Worm (Caenorhabditis elegans) whole organism, L1 larva: ENCODE measurements around the gene ifb-1.

ENCODE experiments used
- C04F5.9 ChIP-seq: sonication (generic microtip); optimal IDR thresholded peaks from 2 replicates; lab custom pipeline; 2016; ENCODE audit warnings: missing genetic modification characterization, missing compliant biosample characterization
- C16A3.4 ChIP-seq: fragments of 150-350 bp; optimal IDR thresholded peaks from 2 replicates; lab custom pipeline; 2014; ENCODE audit warnings: missing biosample characterization, missing genetic modification characterization
- aha-1 ChIP-seq: fragments of 150-350 bp; optimal IDR thresholded peaks from 2 replicates; lab custom pipeline; 2014; ENCODE audit warnings: missing biosample characterization, missing genetic modification characterization
- aly-2 ChIP-seq: fragments of 150-350 bp; optimal IDR thresholded peaks from 2 replicates; lab custom pipeline; 2014; ENCODE audit warnings: missing biosample characterization, missing genetic modification characterization
- ceh-82 ChIP-seq, 3 experiments: fragments of 150-350 bp in 1 of 3; sonication (generic microtip) in 2 of 3; optimal IDR thresholded peaks; 2 replicates each; lab custom pipeline; 2014 to 2017; ENCODE audit warnings: missing biosample characterization in 3 of 3, missing genetic modification characterization in 3 of 3
- ceh-90 ChIP-seq: sonication (generic microtip); optimal IDR thresholded peaks from 2 replicates; lab custom pipeline; 2016; ENCODE audit warnings: missing genetic modification characterization, missing compliant biosample characterization
- ces-1 ChIP-seq: fragments of 150-350 bp; optimal IDR thresholded peaks from 2 replicates; lab custom pipeline; 2014; ENCODE audit warnings: missing biosample characterization, missing genetic modification reagents, missing genetic modification characterization
- dpl-1 ChIP-seq, 3 experiments: fragments of 150-350 bp in 2 of 3; sonication (generic microtip) in 1 of 3; optimal IDR thresholded peaks; 2 replicates each; lab custom pipeline; 2014 to 2017; ENCODE audit warnings: missing biosample characterization in 3 of 3, missing genetic modification characterization in 3 of 3, missing genetic modification reagents in 3 of 3
- dsc-1 ChIP-seq: sonication (generic microtip); optimal IDR thresholded peaks from 2 replicates; lab custom pipeline; 2016; ENCODE audit warnings: mild to moderate bottlenecking, missing genetic modification characterization, missing compliant biosample characterization
- efl-1 ChIP-seq, 4 experiments: fragments of 150-350 bp; optimal IDR thresholded peaks in 3 of 4; peaks in 1 of 4; 1 replicate in 1 of 4; 2 replicates in 3 of 4; lab custom pipeline; 2014; ENCODE audit warnings: missing biosample characterization in 2 of 4, missing genetic modification characterization in 2 of 4, missing genetic modification reagents in 2 of 4
- efl-3 ChIP-seq: fragments of 200-800 bp; sonication (Bioruptor generic); optimal IDR thresholded peaks from 2 replicates; lab custom pipeline; 2018; ENCODE audit warnings: mild to moderate bottlenecking, missing genetic modification characterization, missing compliant biosample characterization
- egl-13 ChIP-seq: sonication (generic microtip); optimal IDR thresholded peaks from 2 replicates; lab custom pipeline; 2016; ENCODE audit warnings: missing genotype, missing genetic modification reagents, missing genetic modification characterization, missing compliant biosample characterization
- egl-27 ChIP-seq, 2 experiments: fragments of 150-350 bp in 1 of 2; sonication (generic microtip); optimal IDR thresholded peaks; 3 replicates each; lab custom pipeline; 2017 to 2018; ENCODE audit warnings: missing biosample characterization in 2 of 2, missing genetic modification characterization in 2 of 2, missing genetic modification reagents in 2 of 2
- elt-2 ChIP-seq: sonication (generic microtip); optimal IDR thresholded peaks from 2 replicates; lab custom pipeline; 2016; ENCODE audit warnings: missing genetic modification characterization, mild to moderate bottlenecking, inconsistent platforms, missing compliant biosample characterization, missing genetic modification reagents
- elt-3 ChIP-seq, 6 experiments: fragments of 150-350 bp in 1 of 6; sonication (generic microtip); optimal IDR thresholded peaks; 2 replicates each; lab custom pipeline; 2017 to 2018; ENCODE audit warnings: missing biosample characterization in 6 of 6, missing genetic modification characterization in 6 of 6, inconsistent platforms in 1 of 6
- hlh-17 ChIP-seq: fragments of 200-800 bp; sonication (Bioruptor generic); optimal IDR thresholded peaks from 2 replicates; lab custom pipeline; 2018; ENCODE audit warnings: missing genetic modification characterization, mild to moderate bottlenecking, missing compliant biosample characterization, moderate library complexity, borderline replicate concordance
- irx-1 ChIP-seq: sonication (generic microtip); optimal IDR thresholded peaks from 2 replicates; lab custom pipeline; 2016; ENCODE audit warnings: missing genetic modification characterization, missing compliant biosample characterization
- lin-13 ChIP-seq: fragments of 150-350 bp; optimal IDR thresholded peaks from 2 replicates; lab custom pipeline; 2014; ENCODE audit warnings: missing biosample characterization, missing genetic modification reagents, missing genetic modification characterization
- lin-14 ChIP-seq: fragments of 200-800 bp; sonication (Bioruptor generic); optimal IDR thresholded peaks from 2 replicates; lab custom pipeline; 2018; ENCODE audit warnings: mild to moderate bottlenecking, missing genetic modification characterization, moderate library complexity, missing compliant biosample characterization
- lin-15B ChIP-seq: fragments of 150-350 bp; sonication (generic microtip); optimal IDR thresholded peaks from 3 replicates; lab custom pipeline; 2014; ENCODE audit warnings: missing biosample characterization, missing genetic modification characterization
- lin-35 ChIP-seq, 2 experiments: fragments of 150-350 bp; optimal IDR thresholded peaks; 2 replicates each; lab custom pipeline; 2014; ENCODE audit warnings: missing biosample characterization in 2 of 2, missing genetic modification characterization in 2 of 2, missing genetic modification reagents in 2 of 2
- lir-3 ChIP-seq: sonication (generic microtip); optimal IDR thresholded peaks from 2 replicates; lab custom pipeline; 2016; ENCODE audit warnings: mild to moderate bottlenecking, missing genetic modification characterization, moderate library complexity, missing compliant biosample characterization; ENCODE audit not compliant: poor library complexity
- lsy-2 ChIP-seq, 2 experiments: fragments of 150-350 bp; optimal IDR thresholded peaks; 2 replicates each; lab custom pipeline; 2014; ENCODE audit warnings: missing biosample characterization in 2 of 2, missing genetic modification characterization in 2 of 2
- mef-2 ChIP-seq: fragments of 150-350 bp; optimal IDR thresholded peaks from 2 replicates; lab custom pipeline; 2014; ENCODE audit warnings: missing biosample characterization, missing genetic modification characterization
- nhr-11 ChIP-seq: fragments of 150-350 bp; optimal IDR thresholded peaks from 2 replicates; lab custom pipeline; 2014; ENCODE audit warnings: missing biosample characterization, missing genetic modification characterization
- nhr-12 ChIP-seq: sonication (generic microtip); optimal IDR thresholded peaks from 2 replicates; lab custom pipeline; 2017; ENCODE audit warnings: missing biosample characterization, missing genetic modification characterization
- nhr-19 ChIP-seq: fragments of 200-800 bp; sonication (Bioruptor generic); conservative IDR thresholded peaks from 2 replicates; pipeline ENCODE4 v1.3.6; 2022; ENCODE audit warnings: missing genetic modification characterization, missing compliant biosample characterization
- nhr-28 ChIP-seq: fragments of 150-350 bp; optimal IDR thresholded peaks from 2 replicates; lab custom pipeline; 2014; ENCODE audit warnings: missing biosample characterization, missing genetic modification characterization
- nhr-47 ChIP-seq: sonication (generic microtip); optimal IDR thresholded peaks from 2 replicates; lab custom pipeline; 2016; ENCODE audit warnings: mild to moderate bottlenecking, missing genetic modification characterization, moderate library complexity, missing compliant biosample characterization
- nhr-71 ChIP-seq: sonication (generic microtip); optimal IDR thresholded peaks from 2 replicates; lab custom pipeline; 2016; ENCODE audit warnings: mild to moderate bottlenecking, missing genetic modification characterization, moderate library complexity, missing compliant biosample characterization
- nhr-77 ChIP-seq: fragments of 150-350 bp; optimal IDR thresholded peaks from 2 replicates; lab custom pipeline; 2014; ENCODE audit warnings: missing biosample characterization, missing genetic modification characterization
- nhr-85 ChIP-seq: sonication (generic microtip); peaks from one replicate; lab custom pipeline; 2016; ENCODE audit warnings: missing genetic modification characterization, inconsistent platforms, missing compliant biosample characterization
- nhr-90 ChIP-seq: sonication (generic microtip); optimal IDR thresholded peaks from 2 replicates; lab custom pipeline; 2016; ENCODE audit warnings: mild to moderate bottlenecking, missing genetic modification characterization, missing compliant biosample characterization; ENCODE audit not compliant: poor library complexity
- pag-3 ChIP-seq: sonication (generic microtip); optimal IDR thresholded peaks from 2 replicates; lab custom pipeline; 2017; ENCODE audit warnings: missing genetic modification characterization, mild to moderate bottlenecking, missing compliant biosample characterization, antibody characterized with exemption, borderline replicate concordance; ENCODE audit not compliant: insufficient read depth
- rnt-1 ChIP-seq: sonication (generic microtip); optimal IDR thresholded peaks from 2 replicates; lab custom pipeline; 2016; ENCODE audit warnings: mild to moderate bottlenecking, missing genetic modification characterization, moderate library complexity, missing compliant biosample characterization
- skn-1 ChIP-seq: fragments of 150-350 bp; optimal IDR thresholded peaks from 2 replicates; lab custom pipeline; 2014; ENCODE audit warnings: missing biosample characterization, missing genetic modification characterization
- snpc-4 ChIP-seq: fragments of 150-350 bp; optimal IDR thresholded peaks from 2 replicates; lab custom pipeline; 2014; ENCODE audit warnings: missing biosample characterization, missing genetic modification characterization
- snu-23 ChIP-seq: sonication (generic microtip); optimal IDR thresholded peaks from 2 replicates; lab custom pipeline; 2016; ENCODE audit warnings: missing genetic modification characterization, missing compliant biosample characterization
- sox-4 ChIP-seq: sonication (generic microtip); optimal IDR thresholded peaks from 2 replicates; lab custom pipeline; 2016; ENCODE audit warnings: missing genetic modification characterization, missing compliant biosample characterization
- swsn-7 ChIP-seq: sonication (generic microtip); optimal IDR thresholded peaks from 2 replicates; lab custom pipeline; 2016; ENCODE audit warnings: missing genetic modification characterization, missing compliant biosample characterization
- tbx-2 ChIP-seq: sonication (generic microtip); optimal IDR thresholded peaks from 2 replicates; lab custom pipeline; 2016; ENCODE audit warnings: missing genetic modification characterization, missing compliant biosample characterization
- unc-98 ChIP-seq: fragments of 200-800 bp; sonication (Bioruptor generic); IDR thresholded peaks from 2 replicates; pipeline ENCODE4 v1.3.6; 2022; ENCODE audit warnings: missing genetic modification characterization, missing compliant biosample characterization
- xbp-1 ChIP-seq: sonication (generic microtip); optimal IDR thresholded peaks from 2 replicates; lab custom pipeline; 2016; ENCODE audit warnings: missing genetic modification characterization, missing compliant biosample characterization
- zag-1 ChIP-seq: fragments of 150-350 bp; optimal IDR thresholded peaks from 2 replicates; lab custom pipeline; 2014; ENCODE audit warnings: missing biosample characterization, missing genetic modification characterization
- ztf-11 ChIP-seq, 2 experiments: sonication (generic microtip); optimal IDR thresholded peaks; 2 replicates each; lab custom pipeline; 2016 to 2017; ENCODE audit warnings: missing genetic modification characterization in 2 of 2, missing biosample characterization in 1 of 2, missing compliant biosample characterization in 1 of 2

ifb-1 gene

DNA sequence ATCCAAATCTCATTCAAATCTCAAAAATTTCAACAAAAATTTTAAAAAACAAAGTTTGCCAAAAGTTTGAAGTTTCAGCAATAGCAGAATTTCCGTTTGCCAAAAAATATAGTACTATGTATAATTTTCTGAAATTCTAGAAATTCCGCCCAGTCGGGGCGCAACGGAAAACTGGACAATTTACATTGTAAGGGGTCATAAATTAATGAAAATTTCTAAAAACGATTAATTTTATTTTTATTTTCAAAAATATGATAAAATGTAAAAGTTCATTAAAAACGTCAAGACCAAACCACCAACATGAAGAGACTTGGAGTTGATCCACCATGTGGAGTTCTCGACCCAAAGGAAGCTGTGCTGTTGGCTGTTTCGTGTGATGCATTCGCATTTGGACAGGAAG, 52.9 kb downstream of the ifb-1 start, which contains the start of gene ZK1248.4:
TSS of gene ZK1248.4 (plus strand) at position 301 of the 400 bp plus-strand sequence.
- TF ChIP-seq nhr-28 (tag; lab: Kevin White, UChicago) (no peak), snu-23 (GFP tag; lab: Kevin White, UChicago) (no peak), skn-1 (tag; lab: Kevin White, UChicago) (no peak), mef-2 (tag; lab: Kevin White, UChicago) (no peak), hlh-17 (GFP tag; lab: Kevin White, UChicago) (no peak), ceh-90 (no peak), xbp-1 (no peak), snpc-4 (tag; lab: Kevin White, UChicago) (no peak), nhr-11 (tag; lab: Kevin White, UChicago) (no peak), egl-27 (tag; optimal IDR thresholded peaks at IDR 0.05; lab: Kevin White, UChicago) (no peak), lin-15B (tag; lab: Kevin White, UChicago) (no peak), ces-1 (no peak)

DNA sequence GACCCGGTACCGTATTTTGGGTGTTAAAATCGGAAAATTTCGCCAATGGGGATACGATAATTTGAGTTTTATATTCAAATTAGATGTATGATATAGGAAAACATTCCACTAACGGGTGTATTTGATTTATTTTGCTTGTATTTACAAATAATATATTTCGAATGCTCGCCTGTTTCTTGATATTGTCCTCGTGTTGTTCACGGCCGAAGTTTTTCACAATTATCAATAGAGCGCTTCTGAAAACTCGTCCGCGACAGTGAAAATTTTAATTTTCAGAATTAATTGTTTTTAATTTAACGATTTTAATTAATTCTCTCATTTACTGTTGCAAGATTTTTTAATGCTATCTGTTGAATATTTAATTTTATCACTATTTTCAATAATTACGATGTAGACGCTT, 54.2 kb downstream of the ifb-1 start:
- no peak for TF ChIP-seq nhr-77 (tag; lab: Kevin White, UChicago)
- TF ChIP-seq sox-4 (tag; lab: Kevin White, UChicago) = peak; percentile 35
- TF ChIP-seq lin-35 (GFP tag; optimal IDR thresholded peaks at IDR 0.05; lab: Kevin White, UChicago) = peak; percentile 9 to 69
- TF ChIP-seq nhr-12 = no peak
- peak; percentile 47 for TF ChIP-seq dsc-1 (tag; lab: Kevin White, UChicago)
- peak in 1 of 2 experiments; percentile 40 for TF ChIP-seq lsy-2 (tag; optimal IDR thresholded peaks at IDR 0.05; lab: Kevin White, UChicago)
- peak; percentile 82 for TF ChIP-seq rnt-1 (tag; lab: Kevin White, UChicago)
- TF ChIP-seq nhr-71 (tag; lab: Kevin White, UChicago) = peak; percentile 67
- no peak for TF ChIP-seq unc-98 (GFP tag; lab: Robert Waterston, UW)
- peak; percentile 76 to 77 for TF ChIP-seq efl-1 (optimal IDR thresholded peaks at IDR 0.05; lab: Kevin White, UChicago)
- peak; percentile 69 to 96 for TF ChIP-seq efl-1 (GFP tag; optimal IDR thresholded peaks at IDR 0.05 in 1 of 2; lab: Kevin White, UChicago)
- peak; percentile 77 for TF ChIP-seq lir-3 (tag; lab: Kevin White, UChicago)
- no peak for TF ChIP-seq pag-3
- no peak for TF ChIP-seq ceh-82 (tag; optimal IDR thresholded peaks at IDR 0.05; lab: Kevin White, UChicago)
- no peak for TF ChIP-seq aly-2 (tag; lab: Kevin White, UChicago)
- TF ChIP-seq dpl-1 (GFP tag; optimal IDR thresholded peaks at IDR 0.05; lab: Kevin White, UChicago) = peak; percentile 32 to 73 (median 71)
- no peak for TF ChIP-seq elt-3 (tag; optimal IDR thresholded peaks at IDR 0.05; lab: Kevin White, UChicago)
- no peak for TF ChIP-seq efl-3 (GFP tag; lab: Kevin White, UChicago)
- peak; percentile 41 for TF ChIP-seq xbp-1
- peak; percentile 42 for TF ChIP-seq irx-1 (tag; lab: Kevin White, UChicago)
- TF ChIP-seq lin-13 (GFP tag; lab: Kevin White, UChicago) = peak; percentile 12
- peak; percentile 28 for TF ChIP-seq elt-2
- TF ChIP-seq nhr-47 (tag; lab: Kevin White, UChicago) = no peak
- peak; percentile 65 for TF ChIP-seq lin-14 (GFP tag; lab: Kevin White, UChicago)
- peak; percentile 15 for TF ChIP-seq C16A3.4 (tag; lab: Kevin White, UChicago)
- TF ChIP-seq C04F5.9 = peak; percentile 27
- TF ChIP-seq ceh-90 = peak; percentile 74
- peak; percentile 79 for TF ChIP-seq nhr-85 (tag; lab: Kevin White, UChicago)
- peak; percentile 32 for TF ChIP-seq swsn-7
- no peak for TF ChIP-seq zag-1 (tag; lab: Kevin White, UChicago)
- peak; percentile 59 for TF ChIP-seq tbx-2 (tag; lab: Kevin White, UChicago)
- TF ChIP-seq nhr-90 (tag; lab: Kevin White, UChicago) = peak; percentile 57
- TF ChIP-seq ztf-11 (tag; optimal IDR thresholded peaks at IDR 0.05; lab: Kevin White, UChicago) = peak in 1 of 2 experiments; percentile 60
- peak; percentile 16; the same call in 1 of the 2 replicates for TF ChIP-seq nhr-19 (GFP tag; lab: Robert Waterston, UW)
- no peak for TF ChIP-seq aha-1 (tag; lab: Kevin White, UChicago)
- peak; percentile 38 for TF ChIP-seq egl-13 (tag; lab: Kevin White, UChicago)
